Worm (Caenorhabditis elegans) whole organism, early embryonic: ENCODE results near the gene spig-9.

Experiments
- ama-1 ChIP-seq: fragments of 150-350 bp; optimal IDR thresholded peaks from 2 replicates; lab custom pipeline; 2014
- ceh-36 ChIP-seq: sonication (generic microtip); optimal IDR thresholded peaks from 2 replicates; lab custom pipeline; 2016; ENCODE audit warnings: missing genetic modification characterization, inconsistent platforms, missing compliant biosample characterization
- ets-7 ChIP-seq: sonication (generic microtip); optimal IDR thresholded peaks from 2 replicates; lab custom pipeline; 2016; ENCODE audit warnings: missing genotype, missing genetic modification characterization, missing compliant biosample characterization
- hnd-1 ChIP-seq: sonication (generic microtip); optimal IDR thresholded peaks from 2 replicates; lab custom pipeline; 2016; ENCODE audit warnings: missing genetic modification characterization, missing compliant biosample characterization
- tra-4 ChIP-seq: sonication (generic microtip); optimal IDR thresholded peaks from 2 replicates; lab custom pipeline; 2017; ENCODE audit warnings: missing genetic modification characterization, missing compliant biosample characterization

DNA sequence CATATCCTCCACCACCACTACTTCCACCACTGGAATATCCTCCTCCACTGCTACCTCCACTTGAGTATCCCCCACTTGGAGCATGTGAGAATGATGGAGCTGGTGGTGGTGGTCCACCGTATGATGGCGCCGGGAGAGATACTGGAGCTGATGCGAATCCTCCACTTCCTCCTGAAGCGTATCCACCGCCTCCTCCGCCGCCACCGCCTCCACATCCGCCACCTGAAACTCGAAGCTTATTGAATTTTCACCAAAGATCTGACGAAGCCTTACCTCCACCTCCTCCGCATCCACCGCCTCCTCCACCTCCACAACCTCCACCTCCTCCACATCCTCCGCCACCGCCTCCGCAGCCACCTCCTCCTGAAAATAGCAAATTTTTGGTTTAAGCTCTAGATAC, 48.9 kb downstream of the spig-9 start:
- no peak for TF ChIP-seq ama-1 (lab: Kevin White, UChicago)
- no peak for TF ChIP-seq ets-7 (tag; lab: Kevin White, UChicago)
- no peak for TF ChIP-seq ceh-36 (tag; lab: Kevin White, UChicago)
- no peak for TF ChIP-seq hnd-1 (tag; lab: Kevin White, UChicago)
- no peak for TF ChIP-seq tra-4 (tag; lab: Kevin White, UChicago)
